Fruit fly (Drosophila melanogaster) whole organism, embryonic: ENCODE data around the gene mib1.
A peak's percentile ranks its signal among the peaks of the same experiment; 100 is the strongest.

Source experiments
- CG11456 ChIP-seq: fragments of 200-800 bp; sonication (Bioruptor generic); IDR thresholded peaks from 3 replicates; pipeline ENCODE4 v1.3.6; 2022; ENCODE audit warnings: missing biosample characterization, missing genetic modification characterization
- CG12071 ChIP-seq: fragments of 200-800 bp; sonication (Bioruptor generic); optimal IDR thresholded peaks from 3 replicates; lab custom pipeline; 2018; ENCODE audit warnings: missing biosample characterization, mild to moderate bottlenecking, missing genetic modification characterization
- CG13775 ChIP-seq: fragments of 200-800 bp; sonication (Bioruptor generic); optimal IDR thresholded peaks from 3 replicates; lab custom pipeline; 2017; ENCODE audit warnings: missing biosample characterization, mild to moderate bottlenecking, missing genetic modification characterization
- CG16863 ChIP-seq: fragments of 200-800 bp; sonication (Bioruptor generic); optimal IDR thresholded peaks from 3 replicates; lab custom pipeline; 2016; ENCODE audit warnings: missing biosample characterization, missing genetic modification characterization
- CG17361 ChIP-seq: fragments of 200-800 bp; sonication (Bioruptor generic); IDR thresholded peaks from 3 replicates; pipeline ENCODE4 v1.3.6; 2022; ENCODE audit warnings: missing biosample characterization, missing genetic modification characterization
- CG17568 ChIP-seq: fragments of 200-800 bp; sonication (Bioruptor generic); optimal IDR thresholded peaks from 2 replicates; lab custom pipeline; 2018; ENCODE audit warnings: missing biosample characterization, mild to moderate bottlenecking, missing genetic modification characterization, moderate library complexity
- CG1792 ChIP-seq: fragments of 200-800 bp; sonication (Bioruptor generic); optimal IDR thresholded peaks from 2 replicates; lab custom pipeline; 2016; ENCODE audit warnings: missing biosample characterization, missing genetic modification characterization
- CG18011 ChIP-seq: fragments of 200-800 bp; sonication (Bioruptor generic); optimal IDR thresholded peaks from 2 replicates; lab custom pipeline; 2017; ENCODE audit warnings: missing biosample characterization, missing genetic modification characterization, mild to moderate bottlenecking, moderate library complexity, missing genotype
- CG2116 ChIP-seq: fragments of 200-800 bp; sonication (Bioruptor generic); optimal IDR thresholded peaks from 3 replicates; lab custom pipeline; 2018; ENCODE audit warnings: missing biosample characterization, mild to moderate bottlenecking, missing genetic modification characterization
- CG2678 ChIP-seq: fragments of 200-800 bp; sonication (Bioruptor generic); optimal IDR thresholded peaks from 3 replicates; lab custom pipeline; 2019; ENCODE audit warnings: missing biosample characterization, mild to moderate bottlenecking, missing genetic modification characterization, moderate library complexity
- CG2712 ChIP-seq: fragments of 200-800 bp; optimal IDR thresholded peaks from 3 replicates; lab custom pipeline; 2019; ENCODE audit warnings: missing biosample characterization, mild to moderate bottlenecking, missing genetic modification characterization, moderate library complexity
- CG2875 ChIP-seq: fragments of 200-800 bp; sonication (Bioruptor generic); optimal IDR thresholded peaks from 2 replicates; lab custom pipeline; 2017; ENCODE audit warnings: missing biosample characterization, mild to moderate bottlenecking, missing genetic modification characterization, missing genetic modification reagents
- CG3407 ChIP-seq: fragments of 200-800 bp; sonication (Bioruptor generic); optimal IDR thresholded peaks from 2 replicates; lab custom pipeline; 2018; ENCODE audit warnings: missing biosample characterization, mild to moderate bottlenecking, missing genetic modification characterization
- CG34224 ChIP-seq: fragments of 200-800 bp; sonication (Bioruptor generic); IDR thresholded peaks from 3 replicates; pipeline ENCODE4 v1.3.6; 2022; ENCODE audit warnings: missing biosample characterization, missing genetic modification characterization; ENCODE audit not compliant: partially characterized antibody
- CG43689 ChIP-seq: fragments of 200-800 bp; sonication (Bioruptor generic); IDR thresholded peaks from 2 replicates; pipeline ENCODE4 v1.3.6; 2022; ENCODE audit warnings: missing biosample characterization, missing genetic modification characterization
- CG4707 ChIP-seq: fragments of 200-800 bp; sonication (Bioruptor generic); optimal IDR thresholded peaks from 2 replicates; lab custom pipeline; 2018; ENCODE audit warnings: missing biosample characterization, mild to moderate bottlenecking, missing genetic modification characterization, moderate library complexity
- CG4730 ChIP-seq: fragments of 200-800 bp; sonication (Bioruptor generic); IDR thresholded peaks from 2 replicates; pipeline ENCODE4 v1.3.6; 2022; ENCODE audit warnings: missing biosample characterization, missing genetic modification characterization
- CG5180 ChIP-seq: fragments of 200-800 bp; sonication (Bioruptor generic); optimal IDR thresholded peaks from 3 replicates; lab custom pipeline; 2017; ENCODE audit warnings: missing biosample characterization, missing genetic modification characterization, mild to moderate bottlenecking, moderate library complexity, missing genetic modification reagents
- CG6254 ChIP-seq: fragments of 200-800 bp; sonication (Bioruptor generic); optimal IDR thresholded peaks from 3 replicates; lab custom pipeline; 2017; ENCODE audit warnings: mild to moderate bottlenecking, missing biosample characterization, missing genetic modification reagents, missing genetic modification characterization
- CG7556 ChIP-seq: fragments of 200-800 bp; sonication (Bioruptor generic); optimal IDR thresholded peaks from 2 replicates; lab custom pipeline; 2017; ENCODE audit warnings: missing biosample characterization, mild to moderate bottlenecking, missing genetic modification characterization
- CG9215 ChIP-seq: fragments of 200-800 bp; sonication (Bioruptor generic); IDR thresholded peaks from 2 replicates; pipeline ENCODE4 v1.3.6; 2022; ENCODE audit warnings: missing biosample characterization, missing genetic modification characterization
- CHES-1-like ChIP-seq: fragments of 200-800 bp; sonication (Bioruptor generic); optimal IDR thresholded peaks from 2 replicates; lab custom pipeline; 2016; ENCODE audit warnings: missing biosample characterization, missing genetic modification characterization
- Dip2 ChIP-seq: fragments of 200-800 bp; sonication (Bioruptor generic); IDR thresholded peaks from 2 replicates; pipeline ENCODE4 v1.3.6; 2022; ENCODE audit warnings: missing biosample characterization, missing genetic modification characterization
- HLH3B ChIP-seq: fragments of 200-800 bp; sonication (Bioruptor generic); IDR thresholded peaks from 2 replicates; pipeline ENCODE4 v1.3.6; 2022; ENCODE audit warnings: missing biosample characterization, missing genetic modification characterization
- Hand ChIP-seq: fragments of 200-800 bp; sonication (Bioruptor generic); optimal IDR thresholded peaks from 2 replicates; lab custom pipeline; 2017; ENCODE audit warnings: mild to moderate bottlenecking, missing biosample characterization, missing genetic modification reagents, missing genetic modification characterization
- Hr51 ChIP-seq, 2 experiments: fragments of 200-800 bp; sonication (Bioruptor generic); optimal IDR thresholded peaks; 2 replicates in 1 of 2; 3 replicates in 1 of 2; lab custom pipeline; 2016 to 2018; ENCODE audit warnings: missing biosample characterization in 2 of 2, missing genetic modification characterization in 2 of 2, mild to moderate bottlenecking in 1 of 2, moderate library complexity in 1 of 2
- Mad ChIP-seq: fragments of 200-800 bp; sonication (Bioruptor generic); optimal IDR thresholded peaks from 2 replicates; lab custom pipeline; 2016; ENCODE audit warnings: missing biosample characterization, missing genetic modification characterization
- Sox100B ChIP-seq: fragments of 200-800 bp; sonication (Bioruptor generic); optimal IDR thresholded peaks from 3 replicates; lab custom pipeline; 2018; ENCODE audit warnings: missing biosample characterization, mild to moderate bottlenecking, missing genetic modification characterization
- Xrp1 ChIP-seq: fragments of 200-800 bp; sonication (Bioruptor generic); IDR thresholded peaks from 2 replicates; pipeline ENCODE4 v1.3.6; 2022; ENCODE audit warnings: missing biosample characterization, missing genetic modification characterization
- ab ChIP-seq: fragments of 200-800 bp; sonication (Bioruptor generic); optimal IDR thresholded peaks from 2 replicates; lab custom pipeline; 2016; ENCODE audit warnings: missing biosample characterization, missing genetic modification characterization
- ash1 ChIP-seq: fragments of 200-800 bp; sonication (Bioruptor generic); optimal IDR thresholded peaks from 2 replicates; lab custom pipeline; 2018; ENCODE audit warnings: missing biosample characterization, mild to moderate bottlenecking, missing genetic modification characterization
- bsh ChIP-seq, 2 experiments: fragments of 200-800 bp; sonication (Bioruptor generic); optimal IDR thresholded peaks; 2 replicates each; lab custom pipeline; 2017 to 2018; ENCODE audit warnings: mild to moderate bottlenecking in 2 of 2, missing biosample characterization in 2 of 2, missing genetic modification characterization in 2 of 2, moderate library complexity in 1 of 2
- crp ChIP-seq, 2 experiments: fragments of 200-800 bp; sonication (Bioruptor generic); optimal IDR thresholded peaks; 2 replicates in 1 of 2; 3 replicates in 1 of 2; lab custom pipeline; 2017; ENCODE audit warnings: missing biosample characterization in 2 of 2, missing genetic modification characterization in 2 of 2, mild to moderate bottlenecking in 1 of 2, moderate library complexity in 1 of 2
- exex ChIP-seq: fragments of 200-800 bp; sonication (Bioruptor generic); optimal IDR thresholded peaks from 4 replicates; lab custom pipeline; 2018; ENCODE audit warnings: missing biosample characterization, mild to moderate bottlenecking, missing genetic modification characterization, moderate library complexity
- gsb ChIP-seq: fragments of 200-800 bp; sonication (Bioruptor generic); IDR thresholded peaks from 2 replicates; pipeline ENCODE4 v1.3.6; 2022; ENCODE audit warnings: missing biosample characterization, missing genetic modification characterization
- her ChIP-seq: fragments of 200-800 bp; sonication (Bioruptor generic); optimal IDR thresholded peaks from 2 replicates; lab custom pipeline; 2016; ENCODE audit warnings: missing biosample characterization, missing genetic modification characterization
- kah ChIP-seq: fragments of 200-800 bp; sonication (Bioruptor generic); optimal IDR thresholded peaks from 2 replicates; lab custom pipeline; 2018; ENCODE audit warnings: missing biosample characterization, mild to moderate bottlenecking, missing genetic modification characterization
- lbe ChIP-seq: fragments of 200-800 bp; sonication (Bioruptor generic); optimal IDR thresholded peaks from 2 replicates; lab custom pipeline; 2016; ENCODE audit warnings: missing biosample characterization, mild to moderate bottlenecking, missing genetic modification characterization
- maf-S ChIP-seq: fragments of 200-800 bp; sonication (Bioruptor generic); optimal IDR thresholded peaks from 2 replicates; lab custom pipeline; 2016; ENCODE audit warnings: missing biosample characterization, missing genetic modification characterization
- mld ChIP-seq: fragments of 200-800 bp; sonication (Bioruptor generic); IDR thresholded peaks from 3 replicates; pipeline ENCODE4 v1.3.6; 2022; ENCODE audit warnings: missing biosample characterization, missing genetic modification characterization; ENCODE audit not compliant: partially characterized antibody
- pum ChIP-seq: fragments of 200-800 bp; sonication (Bioruptor generic); optimal IDR thresholded peaks from 2 replicates; lab custom pipeline; 2016; ENCODE audit warnings: missing biosample characterization, missing genetic modification characterization
- rib ChIP-seq: fragments of 200-800 bp; sonication (Bioruptor generic); IDR thresholded peaks from 2 replicates; pipeline ENCODE4 v1.3.6; 2022; ENCODE audit warnings: missing biosample characterization, missing genetic modification characterization
- sens-2 ChIP-seq: fragments of 200-800 bp; sonication (Bioruptor generic); IDR thresholded peaks from 2 replicates; pipeline ENCODE4 v1.3.6; 2022; ENCODE audit warnings: missing biosample characterization, missing genetic modification characterization
- sima ChIP-seq: fragments of 200-800 bp; sonication (Bioruptor generic); optimal IDR thresholded peaks from 2 replicates; lab custom pipeline; 2016; ENCODE audit warnings: missing biosample characterization, missing genetic modification characterization
- tin ChIP-seq: fragments of 200-800 bp; sonication (Bioruptor generic); optimal IDR thresholded peaks from 3 replicates; lab custom pipeline; 2016; ENCODE audit warnings: missing biosample characterization, missing genetic modification characterization
- trem ChIP-seq: fragments of 200-800 bp; optimal IDR thresholded peaks from 3 replicates; lab custom pipeline; 2019; ENCODE audit warnings: missing biosample characterization, mild to moderate bottlenecking, missing genetic modification characterization, moderate library complexity
- tup ChIP-seq: fragments of 200-800 bp; sonication (Bioruptor generic); optimal IDR thresholded peaks from 2 replicates; lab custom pipeline; 2016; ENCODE audit warnings: missing biosample characterization, mild to moderate bottlenecking, missing genetic modification characterization, moderate library complexity
- wek ChIP-seq: fragments of 200-800 bp; sonication (Bioruptor generic); optimal IDR thresholded peaks from 3 replicates; lab custom pipeline; 2018; ENCODE audit warnings: missing biosample characterization, mild to moderate bottlenecking, missing genetic modification characterization, moderate library complexity

The mib1 gene

dm6 chr3L:16016911-16017310 lies 5.3 kb upstream of the mib1 start (continued):
- no peak for TF ChIP-seq CG2116 (GFP tag; lab: Kevin White, UChicago)
- TF ChIP-seq CG5180 (GFP tag; lab: Kevin White, UChicago), result no peak
- TF ChIP-seq CG7556 (GFP tag; lab: Kevin White, UChicago), result peak; percentile 15
- no peak for TF ChIP-seq pum
- no peak for TF ChIP-seq CG43689 (GFP tag; lab: Robert Waterston, UW)
- no peak for TF ChIP-seq sens-2 (GFP tag; lab: Robert Waterston, UW)
- no peak for TF ChIP-seq Hand (GFP tag; lab: Kevin White, UChicago)
- TF ChIP-seq CG6254 (GFP tag; lab: Kevin White, UChicago), result peak; percentile 15
- no peak for TF ChIP-seq sima
- no peak for TF ChIP-seq crp (GFP tag; optimal IDR thresholded peaks at IDR 0.05; lab: Kevin White, UChicago)
- no peak for TF ChIP-seq CG34224 (GFP tag; lab: Robert Waterston, UW)
- TF ChIP-seq CG2678 (tag; lab: Kevin White, UChicago), result no peak
- no peak for TF ChIP-seq Dip2 (GFP tag; lab: Robert Waterston, UW)
- no peak for TF ChIP-seq CG13775
- TF ChIP-seq mld, result no peak
- no peak for TF ChIP-seq kah (GFP tag; lab: Kevin White, UChicago)
- TF ChIP-seq trem (tag; lab: Kevin White, UChicago), result no peak
- TF ChIP-seq Sox100B (GFP tag; lab: Kevin White, UChicago), result peak; percentile 31
- TF ChIP-seq Xrp1 (GFP tag; lab: Robert Waterston, UW), result peak; percentile 36
- no peak for TF ChIP-seq maf-S (GFP tag; lab: Kevin White, UChicago)
- TF ChIP-seq Mad (GFP tag; lab: Kevin White, UChicago), result no peak
- TF ChIP-seq Hr51 (GFP tag; optimal IDR thresholded peaks at IDR 0.05; lab: Kevin White, UChicago), result no peak
- TF ChIP-seq tin (GFP tag; lab: Kevin White, UChicago), result peak; percentile 3
- no peak for TF ChIP-seq lbe (GFP tag; lab: Kevin White, UChicago)
- TF ChIP-seq CG3407, result no peak
- no peak for TF ChIP-seq CG2875 (GFP tag; lab: Kevin White, UChicago)
- TF ChIP-seq CG12071 (GFP tag; lab: Kevin White, UChicago), result no peak
- no peak for TF ChIP-seq her
- TF ChIP-seq, all 482 proteins: peak for 31

dm6 chr3L:16015765-16016760 lies 4.5 kb upstream of the mib1 start:
- TF ChIP-seq CG2712 (tag; lab: Kevin White, UChicago), result peak; percentile 79
- no peak for TF ChIP-seq CG9215 (GFP tag; lab: Robert Waterston, UW)
- TF ChIP-seq CHES-1-like (GFP tag; lab: Kevin White, UChicago), result no peak
- TF ChIP-seq CG18011 (GFP tag; lab: Kevin White, UChicago), result no peak
- TF ChIP-seq CG34224 (GFP tag; lab: Robert Waterston, UW), result no peak
- no peak for TF ChIP-seq CG1792
- no peak for TF ChIP-seq exex (tag; lab: Kevin White, UChicago)
- TF ChIP-seq CG4707 (GFP tag; lab: Kevin White, UChicago), result no peak
- no peak for TF ChIP-seq CG17568 (GFP tag; lab: Kevin White, UChicago)
- TF ChIP-seq ash1 (GFP tag; lab: Kevin White, UChicago), result no peak
- no peak for TF ChIP-seq CG16863 (GFP tag; lab: Kevin White, UChicago)
- no peak for TF ChIP-seq CG5180 (GFP tag; lab: Kevin White, UChicago)
- no peak for TF ChIP-seq wek
- no peak for TF ChIP-seq CG4730 (GFP tag; lab: Robert Waterston, UW)
- no peak for TF ChIP-seq gsb (GFP tag; lab: Robert Waterston, UW)
- TF ChIP-seq CG17361, result peak; percentile 81
- no peak for TF ChIP-seq tup (GFP tag; lab: Kevin White, UChicago)
- TF ChIP-seq rib (GFP tag; lab: Robert Waterston, UW), result no peak
- TF ChIP-seq bsh (GFP tag; optimal IDR thresholded peaks at IDR 0.05; lab: Kevin White, UChicago), result peak in 1 of 2 experiments; percentile 32
- no peak for TF ChIP-seq ab (GFP tag; lab: Kevin White, UChicago)
- TF ChIP-seq HLH3B (GFP tag; lab: Robert Waterston, UW), result no peak
- TF ChIP-seq CG11456, result 0 out of 3 replicates have a peak, but pooled peaks have one; percentile 42
